Fruit fly (Drosophila melanogaster) whole organism, prepupa: ENCODE measurements around the gene CG10654.

Experiments
- CG3032 ChIP-seq: fragments of 200-800 bp; optimal IDR thresholded peaks from 2 replicates; lab custom pipeline; 2019; ENCODE audit warnings: missing biosample characterization, mild to moderate bottlenecking, missing genetic modification characterization, moderate library complexity
- CG32006 ChIP-seq: fragments of 200-800 bp; sonication (Bioruptor generic); optimal IDR thresholded peaks from 3 replicates; lab custom pipeline; 2017; ENCODE audit warnings: missing biosample characterization, mild to moderate bottlenecking, missing genetic modification characterization
- CG3919 ChIP-seq: fragments of 200-800 bp; sonication (Bioruptor generic); optimal IDR thresholded peaks from 3 replicates; lab custom pipeline; 2016; ENCODE audit warnings: missing biosample characterization, missing genetic modification characterization
- CG6276 ChIP-seq: fragments of 200-800 bp; sonication (Bioruptor generic); optimal IDR thresholded peaks from 2 replicates; lab custom pipeline; 2017; ENCODE audit warnings: missing biosample characterization, mild to moderate bottlenecking, missing genetic modification characterization
- CG7368 ChIP-seq: fragments of 200-800 bp; sonication (Bioruptor generic); optimal IDR thresholded peaks from 3 replicates; lab custom pipeline; 2016; ENCODE audit warnings: missing biosample characterization, missing genetic modification characterization
- eg ChIP-seq: fragments of 200-800 bp; sonication (Bioruptor generic); IDR thresholded peaks from 3 replicates; pipeline ENCODE4 v1.3.6; 2022; ENCODE audit warnings: missing biosample characterization, missing genetic modification characterization
- esn ChIP-seq: fragments of 200-800 bp; sonication (Bioruptor generic); optimal IDR thresholded peaks from 2 replicates; lab custom pipeline; 2016; ENCODE audit warnings: missing biosample characterization, mild to moderate bottlenecking, missing genetic modification characterization, moderate library complexity
- pdm3 ChIP-seq: fragments of 200-800 bp; sonication (Bioruptor generic); optimal IDR thresholded peaks from 3 replicates; lab custom pipeline; 2016; ENCODE audit warnings: missing biosample characterization, missing genetic modification characterization
- spab ChIP-seq: fragments of 200-800 bp; sonication (Bioruptor generic); optimal IDR thresholded peaks from 2 replicates; lab custom pipeline; 2017; ENCODE audit warnings: missing biosample characterization, mild to moderate bottlenecking, missing genetic modification characterization, missing genetic modification reagents

dm6 chr3L:12517443-12518209 lies 10.0 kb upstream of the CG10654 start:
- TF ChIP-seq CG3919: no peak
- no peak for TF ChIP-seq CG7368 (GFP tag; lab: Kevin White, UChicago)
- TF ChIP-seq spab (GFP tag; lab: Kevin White, UChicago): no peak
- TF ChIP-seq esn: no peak
- no peak for TF ChIP-seq CG6276 (GFP tag; lab: Kevin White, UChicago)
- TF ChIP-seq CG3032 (tag; lab: Kevin White, UChicago): no peak
- no peak; the same call in 2 of the 3 replicates for TF ChIP-seq eg
- TF ChIP-seq CG32006: no peak
- no peak for TF ChIP-seq pdm3 (GFP tag; lab: Kevin White, UChicago)
